Worm (Caenorhabditis elegans) whole organism, dauer: Measurements from ENCODE around the gene phf-15.

Source experiments
- unc-62 ChIP-seq: sonication (generic microtip); optimal IDR thresholded peaks from 2 replicates; lab custom pipeline; 2017; ENCODE audit warnings: missing biosample characterization, missing genetic modification reagents, missing genetic modification characterization

The phf-15 gene

DNA sequence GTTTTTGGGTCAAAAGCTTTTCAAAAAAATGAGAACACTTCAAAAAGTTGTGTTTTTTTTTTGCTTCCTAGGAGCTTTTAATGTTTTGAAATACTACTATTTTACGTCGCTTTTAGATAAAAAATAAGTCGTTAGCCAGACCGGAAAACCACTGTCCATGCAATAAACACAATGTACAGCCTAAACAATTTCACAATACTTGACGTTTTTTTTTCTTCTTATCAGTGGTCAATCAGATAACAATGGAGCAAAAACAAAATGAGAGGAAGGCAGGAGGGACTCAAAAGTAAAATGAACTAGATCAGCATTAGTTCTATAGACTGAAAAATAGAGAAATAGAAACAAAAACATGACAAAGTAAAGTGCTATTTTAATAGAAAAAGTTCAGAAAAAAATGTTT, 48.1 kb downstream of the phf-15 start:
- no peak for TF ChIP-seq unc-62 (GFP tag; lab: Kevin White, UChicago)

DNA sequence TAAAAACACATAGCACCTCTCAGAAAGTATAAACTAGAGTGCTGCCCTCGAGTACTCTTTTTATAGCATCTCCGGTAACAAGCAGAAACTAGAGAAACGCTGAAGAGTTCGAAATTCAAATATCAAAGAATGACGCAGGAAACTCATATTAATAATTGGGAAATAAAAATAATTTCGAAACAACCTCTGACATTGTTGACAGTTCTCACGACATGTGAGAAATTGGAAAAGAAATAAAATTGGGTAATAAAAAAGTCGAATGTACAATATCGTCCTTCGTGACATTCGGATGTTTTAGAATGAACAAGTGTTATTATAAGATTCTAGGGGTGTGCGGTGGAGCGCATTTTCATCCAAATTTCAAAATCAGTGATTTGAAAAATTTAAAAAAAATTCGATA, 49.6 kb downstream of the phf-15 start:
- TF ChIP-seq unc-62 (GFP tag; lab: Kevin White, UChicago), result no peak

ce11 chrIII:3377134-3377533, 54.5 kb downstream of the phf-15 start:
- TF ChIP-seq unc-62 (GFP tag; lab: Kevin White, UChicago), result no peak

DNA sequence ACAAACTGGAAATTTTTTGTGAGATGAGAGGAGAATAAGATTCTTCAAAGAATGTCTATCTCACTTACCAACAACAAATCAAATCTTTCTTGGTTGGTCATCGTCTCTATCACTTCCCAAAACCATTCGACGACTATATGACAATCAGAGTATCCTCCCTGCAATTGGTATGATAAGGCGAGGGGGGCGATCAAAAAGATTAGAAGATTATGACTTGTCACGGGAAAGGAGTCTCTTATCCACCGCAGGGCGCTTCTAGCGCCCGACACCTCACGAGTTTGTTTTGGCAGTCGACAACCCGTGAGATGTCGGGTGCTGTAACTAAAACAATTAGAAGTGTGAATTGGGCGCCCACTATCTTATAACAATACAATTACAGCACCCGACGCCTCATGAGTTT, 55.0 kb downstream of the phf-15 start:
- TF ChIP-seq unc-62 (GFP tag; lab: Kevin White, UChicago), result no peak
